Worm (Caenorhabditis elegans): Measurements from ENCODE around the gene F28B4.3.

F28B4.3 gene

DNA sequence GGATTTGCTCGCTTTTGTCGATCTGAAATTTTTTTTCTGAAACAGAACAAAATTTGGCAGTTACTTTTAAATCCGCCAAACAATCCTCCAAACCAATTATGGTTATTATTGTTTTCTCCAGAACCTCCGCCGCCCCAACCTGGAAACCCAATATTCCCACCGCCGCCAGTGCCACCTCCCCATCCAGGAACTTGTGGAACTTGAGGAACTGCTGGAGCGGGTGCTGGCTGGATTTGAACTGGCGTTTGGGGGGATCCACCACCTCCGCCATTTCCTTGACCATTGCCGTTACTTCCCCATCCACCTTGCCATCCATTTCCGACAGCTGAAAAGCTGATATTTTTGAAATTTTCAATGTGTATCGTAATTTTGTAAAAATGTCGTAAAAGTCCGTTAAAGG lies 12.6 kb upstream of the F28B4.3 start:
- TF ChIP-seq hmg-4 (GFP tag; optimal IDR thresholded peaks at IDR 0.05) (no peak), ceh-13 (GFP tag; optimal IDR thresholded peaks at IDR 0.05) (no peak), scrt-1 (GFP tag; IDR thresholded peaks at IDR 0.05) (no peak), pes-1 (GFP tag; IDR thresholded peaks at IDR 0.05) (no peak), hnd-1 (tag; optimal IDR thresholded peaks at IDR 0.05) (no peak), ama-1 (optimal IDR thresholded peaks at IDR 0.05) (no peak), flt-1 (GFP tag; IDR thresholded peaks at IDR 0.05) (no peak)

DNA sequence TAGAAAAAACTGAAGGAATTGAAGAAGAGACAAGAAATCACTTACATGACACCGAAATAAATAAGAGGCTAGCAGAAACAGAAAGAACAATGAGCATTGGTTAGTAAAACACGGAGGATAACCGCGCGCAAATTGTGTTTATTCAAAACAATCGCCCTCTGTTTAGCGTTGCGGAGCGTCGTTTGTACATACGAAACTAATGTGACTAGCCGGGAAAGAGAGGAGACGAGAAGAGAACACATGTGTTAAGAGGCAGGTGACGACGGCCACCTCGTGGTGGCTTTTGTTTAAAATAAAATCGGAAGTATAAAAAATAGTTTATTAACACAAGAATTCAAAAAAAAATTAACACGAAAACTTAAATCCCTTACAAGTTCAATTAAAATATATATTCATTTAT lies 10.6 kb upstream of the F28B4.3 start, which contains the start of gene F40F4.7:
Gene F40F4.7 (minus strand): TSS at position 122 of the 400 bp plus-strand sequence.
- no peak for TF ChIP-seq ceh-36 (tag; optimal IDR thresholded peaks at IDR 0.05)
- TF ChIP-seq hmg-4 (GFP tag; optimal IDR thresholded peaks at IDR 0.05): peak; percentile 8
- peak; percentile 67 for TF ChIP-seq F13C5.2 (tag; optimal IDR thresholded peaks at IDR 0.05)

DNA sequence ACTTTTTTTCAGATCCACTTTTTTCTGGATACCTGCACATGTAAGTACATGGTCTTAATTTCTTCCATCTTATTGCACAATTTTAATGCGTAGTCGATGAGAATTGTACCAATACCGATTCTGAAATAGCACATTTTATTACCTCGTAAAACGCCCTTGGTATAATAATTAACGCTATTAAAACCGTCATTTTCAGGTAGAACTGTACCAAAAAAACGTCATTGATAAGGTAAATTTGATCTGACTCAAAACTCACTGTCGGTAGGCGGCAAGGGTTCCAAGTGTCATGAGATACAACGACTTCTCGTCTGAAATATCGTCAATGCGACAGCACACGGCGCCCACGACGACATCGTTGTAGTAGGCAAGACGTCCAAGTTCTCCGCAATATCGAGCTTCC lies 9.2 kb upstream of the F28B4.3 start:
- no peak for TF ChIP-seq tra-4 (tag; optimal IDR thresholded peaks at IDR 0.05)
- no peak for TF ChIP-seq sea-1 (GFP tag; conservative IDR thresholded peaks at IDR 0.05)
- TF ChIP-seq B0310.2 (tag; optimal IDR thresholded peaks at IDR 0.05): no peak
- TF ChIP-seq flt-1 (GFP tag; IDR thresholded peaks at IDR 0.05): no peak
- no peak for TF ChIP-seq hnd-1 (tag; optimal IDR thresholded peaks at IDR 0.05)

DNA sequence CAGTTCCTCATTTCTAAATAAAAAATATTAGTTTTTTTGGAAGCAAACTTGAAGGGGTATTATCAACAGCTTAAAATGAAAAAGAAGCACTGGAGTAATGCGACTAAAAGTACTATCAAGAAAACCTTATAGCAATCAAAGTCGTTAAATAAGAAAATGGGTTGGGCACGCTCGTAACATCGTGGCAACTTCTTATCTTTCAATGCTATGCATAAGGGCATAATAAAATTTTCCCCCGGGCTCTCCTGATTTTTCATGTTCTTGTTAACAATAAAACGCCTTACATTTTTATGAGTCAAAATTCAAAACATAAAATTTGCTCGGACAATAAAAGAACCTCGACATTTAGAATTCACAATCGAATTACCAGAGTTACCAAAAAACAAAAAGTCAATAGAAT lies 8.4 kb upstream of the F28B4.3 start, which contains the start of gene irg-7:
Gene irg-7 (minus strand): TSS at position 23 of the 400 bp plus-strand sequence.
- TF ChIP-seq pes-1 (GFP tag; IDR thresholded peaks at IDR 0.05) (no peak), scrt-1 (GFP tag; IDR thresholded peaks at IDR 0.05) (no peak), aly-1 (tag; optimal IDR thresholded peaks at IDR 0.05) (no peak), hmbx-1 (tag; optimal IDR thresholded peaks at IDR 0.05) (no peak), tbx-37 (GFP tag; conservative IDR thresholded peaks at IDR 0.05) (no peak), flt-1 (GFP tag; IDR thresholded peaks at IDR 0.05) (no peak), hnd-1 (tag; optimal IDR thresholded peaks at IDR 0.05) (no peak)

DNA sequence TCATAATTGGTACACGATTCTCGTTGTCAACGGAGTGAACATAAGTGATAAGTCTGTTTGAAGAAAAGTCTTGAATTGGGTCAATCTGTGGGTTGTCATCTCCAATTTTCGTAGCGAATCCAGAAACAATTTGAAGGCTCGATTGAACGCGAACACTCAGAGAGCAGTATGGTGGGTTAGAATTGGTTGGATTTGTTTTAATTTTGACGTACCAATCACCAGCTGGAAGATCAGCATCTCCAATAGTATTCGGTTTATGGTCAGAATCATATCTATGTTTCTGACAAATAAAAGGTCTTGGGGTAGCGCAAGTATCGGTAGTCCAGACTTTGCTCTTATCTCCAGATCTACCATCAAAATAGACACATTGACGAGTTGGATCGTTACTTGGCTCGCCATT lies 4.6 kb downstream of the F28B4.3 start:
- no peak for TF ChIP-seq ceh-13 (GFP tag; optimal IDR thresholded peaks at IDR 0.05)
- TF ChIP-seq pes-1 (GFP tag; IDR thresholded peaks at IDR 0.05): no peak
- TF ChIP-seq hmg-4 (GFP tag; optimal IDR thresholded peaks at IDR 0.05): no peak
- TF ChIP-seq sea-1 (GFP tag; conservative IDR thresholded peaks at IDR 0.05): no peak
- no peak for TF ChIP-seq hnd-1 (tag; optimal IDR thresholded peaks at IDR 0.05)
- no peak for TF ChIP-seq ets-7 (tag; optimal IDR thresholded peaks at IDR 0.05)
- TF ChIP-seq B0310.2 (tag; optimal IDR thresholded peaks at IDR 0.05): no peak
- no peak for TF ChIP-seq scrt-1 (GFP tag; IDR thresholded peaks at IDR 0.05)
- no peak for TF ChIP-seq flt-1 (GFP tag; IDR thresholded peaks at IDR 0.05)
- TF ChIP-seq tra-4 (tag; optimal IDR thresholded peaks at IDR 0.05): no peak
- no peak for TF ChIP-seq F13C5.2 (tag; optimal IDR thresholded peaks at IDR 0.05)
- no peak for TF ChIP-seq aly-1 (tag; optimal IDR thresholded peaks at IDR 0.05)
- TF ChIP-seq hmbx-1 (tag; optimal IDR thresholded peaks at IDR 0.05): no peak
- no peak for TF ChIP-seq tbx-11 (GFP tag; IDR thresholded peaks at IDR 0.05)

DNA sequence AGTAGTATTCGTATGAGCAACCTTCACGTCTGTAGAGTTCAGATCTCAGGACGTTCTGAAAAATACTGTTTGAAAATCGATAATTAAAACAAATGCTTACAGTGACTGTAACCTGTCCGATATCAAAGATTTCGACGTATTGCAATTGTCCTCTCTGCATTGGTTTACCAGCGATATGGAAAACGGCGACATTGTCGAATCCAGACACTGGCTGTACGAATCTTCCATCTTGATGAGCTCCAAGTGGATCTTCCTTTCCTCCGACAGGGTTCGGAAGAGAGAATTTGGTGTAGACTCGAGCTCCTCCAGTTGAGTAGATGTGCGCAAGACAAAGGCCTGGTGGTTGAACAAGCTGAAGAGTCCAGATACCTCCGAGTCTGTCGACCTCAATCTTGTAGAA lies 6.5 kb downstream of the F28B4.3 start:
- TF ChIP-seq sea-1 (GFP tag; conservative IDR thresholded peaks at IDR 0.05) (no peak), tbx-11 (GFP tag; IDR thresholded peaks at IDR 0.05) (no peak), scrt-1 (GFP tag; IDR thresholded peaks at IDR 0.05) (no peak), flt-1 (GFP tag; IDR thresholded peaks at IDR 0.05) (no peak), ama-1 (optimal IDR thresholded peaks at IDR 0.05) (no peak), hmbx-1 (tag; optimal IDR thresholded peaks at IDR 0.05) (no peak), hnd-1 (tag; optimal IDR thresholded peaks at IDR 0.05) (no peak), hmg-4 (GFP tag; optimal IDR thresholded peaks at IDR 0.05) (no peak), F13C5.2 (tag; optimal IDR thresholded peaks at IDR 0.05) (no peak), ceh-36 (tag; optimal IDR thresholded peaks at IDR 0.05) (no peak)

DNA sequence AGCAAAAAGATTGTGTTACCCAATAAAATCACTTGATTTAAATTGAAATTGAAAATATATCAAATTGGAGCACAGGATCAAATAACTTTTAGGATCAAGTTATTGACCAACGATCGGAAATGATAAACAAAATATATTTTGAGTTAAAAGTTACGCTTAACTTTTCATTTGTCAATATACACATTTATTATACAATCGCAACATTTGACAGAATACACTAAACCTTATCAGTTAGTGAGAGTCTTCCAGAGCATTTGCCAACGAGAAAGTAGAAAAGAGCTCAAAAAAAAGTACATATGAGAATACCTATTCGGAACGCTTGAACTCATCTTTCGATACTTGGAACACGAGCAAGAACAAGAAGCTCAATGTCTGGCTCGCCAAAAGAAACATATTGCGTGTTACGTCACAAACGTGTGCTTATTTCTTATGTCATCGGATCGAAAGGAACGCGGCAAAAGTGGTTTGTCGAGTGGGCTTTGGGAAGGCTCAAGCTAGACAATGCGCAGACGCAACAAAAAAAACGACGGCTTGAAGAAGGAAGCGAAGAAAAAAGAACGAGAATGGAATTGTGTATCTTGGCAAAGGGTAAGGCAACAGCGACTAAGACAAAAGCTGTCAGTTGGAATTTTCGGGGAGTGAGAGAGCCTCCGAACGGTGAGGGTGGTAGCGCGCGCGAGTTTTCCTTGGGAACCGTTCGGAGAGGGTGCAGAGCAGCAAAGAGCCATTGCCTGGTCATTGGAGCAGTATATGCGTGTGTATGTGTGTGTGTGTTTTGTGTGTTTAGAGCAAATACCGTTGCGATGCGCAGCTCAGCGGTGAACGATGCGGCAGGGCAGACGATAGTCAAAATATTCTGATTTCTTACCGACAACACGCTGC lies 8.6 kb downstream of the F28B4.3 start:
- TF ChIP-seq hmg-4 (GFP tag; optimal IDR thresholded peaks at IDR 0.05) (peak; percentile 54), tbx-37 (GFP tag; conservative IDR thresholded peaks at IDR 0.05) (no peak), scrt-1 (GFP tag; IDR thresholded peaks at IDR 0.05) (0 out of 2 replicates have a peak, but pooled peaks have one; percentile 44), aly-1 (tag; optimal IDR thresholded peaks at IDR 0.05) (peak; percentile 9)

DNA sequence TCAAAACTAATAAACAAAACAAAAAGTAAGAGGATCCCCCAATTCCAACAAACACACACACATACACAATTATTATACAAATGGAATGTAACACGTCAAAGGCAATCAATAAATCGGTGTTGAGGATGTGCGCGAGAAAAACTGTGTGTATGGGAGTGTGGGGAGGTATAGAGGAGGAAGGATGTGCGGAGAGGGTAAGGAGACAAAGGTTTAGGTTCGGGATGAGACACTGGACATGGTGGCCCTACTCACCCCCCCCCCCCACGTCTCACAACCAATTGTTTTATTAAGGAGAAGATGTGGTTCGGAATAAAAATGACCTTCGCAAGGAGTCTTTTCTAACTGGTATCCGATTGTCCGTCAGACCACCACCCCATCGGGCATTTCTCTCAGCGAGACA lies 12.1 kb downstream of the F28B4.3 start:
- TF ChIP-seq hmg-4 (GFP tag; optimal IDR thresholded peaks at IDR 0.05): peak; percentile 58
- TF ChIP-seq ama-1 (optimal IDR thresholded peaks at IDR 0.05): no peak

DNA sequence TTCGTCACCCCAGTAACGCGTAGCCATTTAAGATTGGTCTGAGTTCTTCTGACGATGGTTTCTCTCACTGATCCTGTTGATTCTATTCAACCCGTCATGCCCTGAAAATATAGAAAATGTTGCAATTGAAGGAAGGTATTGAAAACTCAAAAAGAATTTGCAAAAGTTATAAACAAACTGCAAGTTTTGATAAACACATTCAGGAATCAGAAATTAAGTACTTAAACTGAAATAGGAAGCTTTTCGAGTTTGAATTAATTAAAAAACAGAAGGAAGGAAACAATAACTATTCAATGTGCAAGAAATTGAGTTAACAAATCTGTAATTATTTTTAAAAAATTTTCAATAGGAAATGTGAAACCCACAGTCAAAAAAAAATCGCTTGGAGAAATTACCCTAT lies 14.9 kb downstream of the F28B4.3 start, which contains the start of gene rgl-1:
Gene rgl-1 (minus strand): TSS at position 101 of the 400 bp plus-strand sequence.
- TF ChIP-seq ceh-36 (tag; optimal IDR thresholded peaks at IDR 0.05) (no peak), B0310.2 (tag; optimal IDR thresholded peaks at IDR 0.05) (no peak), hnd-1 (tag; optimal IDR thresholded peaks at IDR 0.05) (no peak), hmbx-1 (tag; optimal IDR thresholded peaks at IDR 0.05) (no peak)

All from whole organism, early embryonic.